Worm (Caenorhabditis elegans) whole organism, L4 larva: ENCODE data around the gene Y116A8C.37.

Experiments
- F10B5.3 ChIP-seq: sonication (generic microtip); optimal IDR thresholded peaks from 2 replicates; lab custom pipeline; 2016; ENCODE audit warnings: mild to moderate bottlenecking, missing genetic modification characterization, missing compliant biosample characterization
- mdl-1 ChIP-seq, 2 experiments: fragments of 150-350 bp in 1 of 2; sonication (generic microtip) in 1 of 2; optimal IDR thresholded peaks; 2 replicates each; lab custom pipeline; 2014 to 2017; ENCODE audit warnings: missing biosample characterization in 2 of 2, missing genetic modification characterization in 2 of 2

ce11 chrIV:17088849-17089248 lies 42.1 kb downstream of the Y116A8C.37 start, which contains the start of gene Y116A8C.43:
- TF ChIP-seq mdl-1 (tag; optimal IDR thresholded peaks at IDR 0.05; lab: Kevin White, UChicago) (no peak), F10B5.3 (no peak)
